Worm (Caenorhabditis elegans) whole organism, early embryonic: Measurements from ENCODE around the gene sru-17.

ENCODE experiments used
- F13C5.2 ChIP-seq: sonication (generic microtip); optimal IDR thresholded peaks from 2 replicates; lab custom pipeline; 2017; ENCODE audit warnings: mild to moderate bottlenecking, missing genetic modification characterization, inconsistent platforms, missing compliant biosample characterization
- aly-1 ChIP-seq: sonication (generic microtip); optimal IDR thresholded peaks from 2 replicates; lab custom pipeline; 2016; ENCODE audit warnings: missing genetic modification characterization, missing compliant biosample characterization
- ama-1 ChIP-seq: fragments of 150-350 bp; optimal IDR thresholded peaks from 2 replicates; lab custom pipeline; 2014
- ceh-13 ChIP-seq: fragments of 200-800 bp; sonication (Bioruptor generic); optimal IDR thresholded peaks from 2 replicates; lab custom pipeline; 2018; ENCODE audit warnings: mild to moderate bottlenecking, missing genetic modification characterization, missing compliant biosample characterization
- ceh-36 ChIP-seq: sonication (generic microtip); optimal IDR thresholded peaks from 2 replicates; lab custom pipeline; 2016; ENCODE audit warnings: missing genetic modification characterization, inconsistent platforms, missing compliant biosample characterization
- hmbx-1 ChIP-seq: sonication (generic microtip); optimal IDR thresholded peaks from 2 replicates; lab custom pipeline; 2016; ENCODE audit warnings: mild to moderate bottlenecking, missing genetic modification characterization, missing compliant biosample characterization
- hmg-4 ChIP-seq: fragments of 200-800 bp; sonication (Bioruptor generic); optimal IDR thresholded peaks from 2 replicates; lab custom pipeline; 2018; ENCODE audit warnings: mild to moderate bottlenecking, missing genetic modification characterization, missing compliant biosample characterization
- hnd-1 ChIP-seq: sonication (generic microtip); optimal IDR thresholded peaks from 2 replicates; lab custom pipeline; 2016; ENCODE audit warnings: missing genetic modification characterization, missing compliant biosample characterization
- pes-1 ChIP-seq: fragments of 200-800 bp; sonication (Bioruptor generic); IDR thresholded peaks from 2 replicates; pipeline ENCODE4 v1.3.6; 2022; ENCODE audit warnings: missing genetic modification reagents, missing genetic modification characterization, missing compliant biosample characterization
- scrt-1 ChIP-seq: fragments of 200-800 bp; sonication (Bioruptor generic); IDR thresholded peaks from 2 replicates; pipeline ENCODE4 v1.3.6; 2022; ENCODE audit warnings: missing genetic modification characterization, missing compliant biosample characterization
- tbx-11 ChIP-seq: fragments of 200-800 bp; sonication (Bioruptor generic); IDR thresholded peaks from 2 replicates; pipeline ENCODE4 v1.3.6; 2022; ENCODE audit warnings: missing genetic modification characterization, missing compliant biosample characterization
- tbx-37 ChIP-seq: fragments of 200-800 bp; sonication (Bioruptor generic); conservative IDR thresholded peaks from 2 replicates; pipeline ENCODE4 v1.3.6; 2022; ENCODE audit warnings: missing genetic modification reagents, missing genetic modification characterization, missing compliant biosample characterization
- tra-4 ChIP-seq: sonication (generic microtip); optimal IDR thresholded peaks from 2 replicates; lab custom pipeline; 2017; ENCODE audit warnings: missing genetic modification characterization, missing compliant biosample characterization

ce11 chrIV:12490491-12490890 lies 15.0 kb upstream of the sru-17 start, which contains the start of gene him-6:
- TF ChIP-seq ceh-13 (GFP tag; lab: Kevin White, UChicago) (no peak), ama-1 (lab: Kevin White, UChicago) (no peak), hnd-1 (tag; lab: Kevin White, UChicago) (no peak), tbx-11 (GFP tag; lab: Robert Waterston, UW) (no peak), ceh-36 (no peak), hmg-4 (GFP tag; lab: Kevin White, UChicago) (no peak), tbx-37 (no peak), tra-4 (tag; lab: Kevin White, UChicago) (no peak), F13C5.2 (tag; lab: Kevin White, UChicago) (no peak), scrt-1 (GFP tag; lab: Robert Waterston, UW) (no peak), hmbx-1 (tag; lab: Kevin White, UChicago) (no peak), pes-1 (GFP tag; lab: Robert Waterston, UW) (no peak), aly-1 (no peak)
